Fruit fly (Drosophila melanogaster): ENCODE results near the gene del.
A peak's percentile ranks its signal among the peaks of the same experiment; 100 is the strongest.

Gene del

DNA sequence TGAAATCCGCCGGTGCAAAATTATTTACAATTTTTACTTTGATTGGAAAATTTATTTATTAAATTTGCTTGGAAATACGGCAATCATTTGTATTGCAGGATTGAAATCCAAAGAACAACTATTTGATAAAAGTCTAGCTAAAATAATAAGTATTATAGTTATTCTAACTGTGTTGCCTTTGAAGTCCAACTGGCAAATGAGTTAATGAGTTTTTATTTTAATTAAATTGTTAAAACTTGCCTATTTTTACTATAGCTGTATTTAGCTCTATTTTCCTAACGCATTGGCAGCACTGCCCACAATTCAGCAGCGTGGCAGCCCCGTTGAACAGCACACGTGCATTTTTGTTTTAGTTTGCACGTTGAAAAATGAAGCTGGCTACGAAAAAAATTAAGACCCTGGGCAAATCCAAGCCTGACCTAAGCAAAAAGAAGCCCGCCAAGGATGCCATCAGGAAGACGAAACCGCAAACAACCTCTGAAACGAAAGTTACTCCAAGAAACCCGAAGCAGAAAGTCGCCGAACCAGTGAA, 15.0 kb upstream of the del start, which contains the start of gene Noc2 (continued):
- TF ChIP-seq CG9609 (GFP tag; optimal IDR thresholded peaks at IDR 0.05) (no peak), NFAT (GFP tag; IDR thresholded peaks at IDR 0.05) (peak; percentile 44; the same call in 1 of the 2 replicates), CG12391 (tag; optimal IDR thresholded peaks at IDR 0.05) (peak; percentile 60), CG32532 (GFP tag; IDR thresholded peaks at IDR 0.05) (peak; percentile 60), CG3163 (GFP tag; optimal IDR thresholded peaks at IDR 0.05) (no peak), Ptx1 (GFP tag; IDR thresholded peaks at IDR 0.05) (peak; percentile 61), Oli (tag; optimal IDR thresholded peaks at IDR 0.05) (peak; percentile 14), MTF-1 (GFP tag; optimal IDR thresholded peaks at IDR 0.05; ENCODE audit: borderline replicate concordance) (no peak), inv (GFP tag; IDR thresholded peaks at IDR 0.05; ENCODE audit: partially characterized antibody) (no peak), CG14667 (GFP tag; IDR thresholded peaks at IDR 0.05) (peak; percentile 43), CG10959 (GFP tag; IDR thresholded peaks at IDR 0.05) (no peak), Dip3 (GFP tag; optimal IDR thresholded peaks at IDR 0.05) (peak; percentile 46), CG33557 (GFP tag; optimal IDR thresholded peaks at IDR 0.05) (no peak), sisA (GFP tag; IDR thresholded peaks at IDR 0.05) (peak; percentile 64), CG17829 (tag; optimal IDR thresholded peaks at IDR 0.05) (peak; percentile 44), CG11093 (GFP tag; IDR thresholded peaks at IDR 0.05) (peak; percentile 62; the same call in 1 of the 3 replicates), Dip2 (GFP tag; IDR thresholded peaks at IDR 0.05) (no peak), CG16779 (GFP tag; IDR thresholded peaks at IDR 0.05) (peak; percentile 65), Kr (GFP tag; optimal IDR thresholded peaks at IDR 0.05) (no peak), Drgx (GFP tag; IDR thresholded peaks at IDR 0.05) (no peak; the same call in 1 of the 2 replicates), Bdp1 (GFP tag; optimal IDR thresholded peaks at IDR 0.05) (peak; percentile 25), fd3F (GFP tag; optimal IDR thresholded peaks at IDR 0.05) (peak; percentile 29), Fer1 (GFP tag; optimal IDR thresholded peaks at IDR 0.05) (peak; percentile 4), unpg (GFP tag; optimal IDR thresholded peaks at IDR 0.05) (peak; percentile 27), jumu (GFP tag; optimal IDR thresholded peaks at IDR 0.05) (peak; percentile 1), br (optimal IDR thresholded peaks at IDR 0.05) (no peak), ranshi (GFP tag; IDR thresholded peaks at IDR 0.05) (peak; percentile 56; the same call in 1 of the 2 replicates), pan (optimal IDR thresholded peaks at IDR 0.05) (no peak), pan (GFP tag; optimal IDR thresholded peaks at IDR 0.05 in 1 of 2, IDR thresholded peaks at IDR 0.05 in 1 of 2) (peak in 1 of 2 experiments; percentile 53), CG4820 (GFP tag; optimal IDR thresholded peaks at IDR 0.05) (peak; percentile 22), phol (tag; optimal IDR thresholded peaks at IDR 0.05) (peak; percentile 66), pzg (GFP tag; optimal IDR thresholded peaks at IDR 0.05) (peak; percentile 40), HHEX (GFP tag; optimal IDR thresholded peaks at IDR 0.05) (peak; percentile 49), eyg (GFP tag; optimal IDR thresholded peaks at IDR 0.05) (no peak), cad (GFP tag; optimal IDR thresholded peaks at IDR 0.05) (no peak), CG11398 (GFP tag; optimal IDR thresholded peaks at IDR 0.05) (no peak), Neu2 (GFP tag; optimal IDR thresholded peaks at IDR 0.05; ENCODE audit: borderline replicate concordance) (no peak), CG4424 (GFP tag; optimal IDR thresholded peaks at IDR 0.05) (peak; percentile 56), ttk (GFP tag; IDR thresholded peaks at IDR 0.05) (peak; percentile 16; the same call in 1 of the 2 replicates), Dref (GFP tag; IDR thresholded peaks at IDR 0.05) (peak; percentile 50), al (GFP tag; IDR thresholded peaks at IDR 0.05) (peak; percentile 46; the same call in 1 of the 2 replicates), nau (GFP tag; optimal IDR thresholded peaks at IDR 0.05) (no peak), odd (GFP tag; optimal IDR thresholded peaks at IDR 0.05) (no peak), CG6254 (GFP tag; optimal IDR thresholded peaks at IDR 0.05) (no peak), ato (GFP tag; IDR thresholded peaks at IDR 0.05; ENCODE audit: partially characterized antibody) (peak; percentile 6; the same call in 1 of the 2 replicates), gsb (GFP tag; IDR thresholded peaks at IDR 0.05) (no peak), Hsf (GFP tag; optimal IDR thresholded peaks at IDR 0.05) (peak; percentile 43), Hr3 (GFP tag; optimal IDR thresholded peaks at IDR 0.05) (peak; percentile 72), CG1529 (GFP tag; optimal IDR thresholded peaks at IDR 0.05) (no peak), jing (GFP tag; optimal IDR thresholded peaks at IDR 0.05) (no peak), klu (GFP tag; IDR thresholded peaks at IDR 0.05) (0 out of 2 replicates have a peak, but pooled peaks have one; percentile 27)
